Worm (Caenorhabditis elegans): Measurements from ENCODE around the gene K12B6.9.

DNA sequence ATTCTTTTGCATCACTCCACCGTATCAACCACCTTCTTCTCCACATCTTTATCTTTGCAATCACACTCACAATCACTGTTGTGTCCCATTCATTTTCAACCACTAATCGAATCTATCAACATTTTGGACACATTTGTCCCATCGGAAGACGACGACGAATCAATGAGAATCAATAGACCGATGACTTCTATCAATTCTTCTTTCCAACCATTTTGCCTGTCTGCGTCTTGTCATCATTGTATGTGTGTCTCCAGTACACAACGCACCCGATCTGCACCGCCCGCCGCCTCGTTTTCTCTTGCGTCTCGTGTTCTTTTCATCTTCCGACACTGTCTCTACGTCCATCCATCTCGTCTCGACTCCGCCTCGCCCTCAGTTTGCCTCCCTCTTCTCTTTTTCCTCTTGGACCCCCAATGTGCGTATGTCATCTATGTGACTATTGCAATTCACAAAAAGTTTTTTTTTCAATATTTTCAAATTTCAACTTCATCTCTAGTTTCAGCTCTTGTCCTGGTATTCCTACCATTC is 45.9 kb downstream of the K12B6.9 start, which contains the start of gene dmd-7:
- peak; percentile 46 for TF ChIP-seq him-1 (tag; optimal IDR thresholded peaks at IDR 0.05)
- peak; percentile 16 for TF ChIP-seq W03F9.2 (tag; optimal IDR thresholded peaks at IDR 0.05)
- no peak for TF ChIP-seq dao-5 (tag; optimal IDR thresholded peaks at IDR 0.05)

Data from whole organism, L4/young adult.